Fruit fly (Drosophila melanogaster): Measurements from ENCODE around the gene Usp32.

The Usp32 gene

DNA sequence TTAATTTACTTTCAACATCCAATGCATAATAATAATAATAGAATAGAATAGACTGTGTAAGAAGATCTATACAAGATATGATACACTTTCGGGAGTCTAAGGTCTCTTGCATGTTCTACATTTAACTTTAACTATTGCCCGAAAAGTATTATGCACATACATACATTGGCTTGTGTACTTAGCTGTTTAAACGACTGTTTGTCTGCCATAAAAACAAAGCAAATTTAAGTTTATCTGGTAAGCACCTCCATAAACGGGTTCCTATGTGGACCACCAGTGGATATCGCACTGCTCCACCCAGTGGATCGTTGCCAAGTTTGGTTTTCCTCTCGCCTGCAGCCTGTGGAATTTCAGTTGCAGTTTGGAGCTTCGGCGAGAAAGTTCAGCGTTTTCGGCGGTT lies 24.0 kb upstream of the Usp32 start (continued):
- TF ChIP-seq CG1024 (GFP tag; IDR thresholded peaks at IDR 0.05) (no peak), zfh2 (GFP tag; optimal IDR thresholded peaks at IDR 0.05) (no peak), rib (GFP tag; IDR thresholded peaks at IDR 0.05) (no peak), CG15269 (tag; optimal IDR thresholded peaks at IDR 0.05) (peak; percentile 27), ATbp (GFP tag; optimal IDR thresholded peaks at IDR 0.05) (peak; percentile 85), HLH54F (GFP tag; optimal IDR thresholded peaks at IDR 0.05) (no peak), CG1647 (GFP tag; optimal IDR thresholded peaks at IDR 0.05) (no peak), CG14014 (GFP tag; IDR thresholded peaks at IDR 0.05) (no peak), CG11398 (GFP tag; optimal IDR thresholded peaks at IDR 0.05) (no peak), dmrt99B (tag; optimal IDR thresholded peaks at IDR 0.05) (peak; percentile 10), CG3726 (GFP tag; IDR thresholded peaks at IDR 0.05) (no peak), jumu (GFP tag; optimal IDR thresholded peaks at IDR 0.05) (no peak), CG10462 (GFP tag; optimal IDR thresholded peaks at IDR 0.05) (no peak), Side (GFP tag; optimal IDR thresholded peaks at IDR 0.05) (peak; percentile 3), CG10147 (GFP tag; optimal IDR thresholded peaks at IDR 0.05) (no peak), CG7357 (GFP tag; IDR thresholded peaks at IDR 0.05) (no peak), CG6654 (GFP tag; optimal IDR thresholded peaks at IDR 0.05) (no peak), crol (GFP tag; IDR thresholded peaks at IDR 0.05) (no peak), danr (GFP tag; IDR thresholded peaks at IDR 0.05) (no peak), CG12219 (GFP tag; optimal IDR thresholded peaks at IDR 0.05) (peak; percentile 8), scrt (GFP tag; optimal IDR thresholded peaks at IDR 0.05) (peak; percentile 25), CG6765 (GFP tag; optimal IDR thresholded peaks at IDR 0.05) (peak; percentile 7), hkb (optimal IDR thresholded peaks at IDR 0.05) (no peak), hkb (GFP tag; IDR thresholded peaks at IDR 0.05) (peak; percentile 55; the same call in 1 of the 2 replicates), HLH4C (GFP tag; IDR thresholded peaks at IDR 0.05; ENCODE audit: partially characterized antibody) (no peak), CG1832 (GFP tag; optimal IDR thresholded peaks at IDR 0.05) (no peak), Dip2 (GFP tag; IDR thresholded peaks at IDR 0.05) (no peak), CG14050 (GFP tag; IDR thresholded peaks at IDR 0.05) (no peak), ash1 (GFP tag; optimal IDR thresholded peaks at IDR 0.05) (no peak), Trl (optimal IDR thresholded peaks at IDR 0.05) (no peak), Trl (GFP tag; optimal IDR thresholded peaks at IDR 0.05) (peak; percentile 19), run (tag; optimal IDR thresholded peaks at IDR 0.05) (peak; percentile 25), CG31388 (GFP tag; optimal IDR thresholded peaks at IDR 0.05) (no peak), CG10267 (tag; optimal IDR thresholded peaks at IDR 0.05) (no peak), HmgZ (tag; optimal IDR thresholded peaks at IDR 0.05) (peak; percentile 8), sim (GFP tag; IDR thresholded peaks at IDR 0.05) (no peak), CG10366 (GFP tag; IDR thresholded peaks at IDR 0.05) (no peak), p53 (GFP tag; optimal IDR thresholded peaks at IDR 0.05) (no peak), Antp (GFP tag; optimal IDR thresholded peaks at IDR 0.05) (peak; percentile 10), inv (GFP tag; IDR thresholded peaks at IDR 0.05; ENCODE audit: partially characterized antibody) (no peak), Optix (GFP tag; IDR thresholded peaks at IDR 0.05) (no peak), YL-1 (GFP tag; optimal IDR thresholded peaks at IDR 0.05) (no peak), Hmr (GFP tag; optimal IDR thresholded peaks at IDR 0.05) (peak; percentile 77), CG6175 (GFP tag; IDR thresholded peaks at IDR 0.05) (no peak), chif (GFP tag; optimal IDR thresholded peaks at IDR 0.05) (no peak), unpg (GFP tag; optimal IDR thresholded peaks at IDR 0.05) (peak; percentile 52), Bgb (GFP tag; IDR thresholded peaks at IDR 0.05; ENCODE audit: partially characterized antibody) (no peak), Mrtf (GFP tag; IDR thresholded peaks at IDR 0.05) (no peak), zfh1 (GFP tag; IDR thresholded peaks at IDR 0.05) (no peak), tap (tag; optimal IDR thresholded peaks at IDR 0.05) (peak; percentile 25), sens (GFP tag) (no peak), CG5180 (GFP tag; optimal IDR thresholded peaks at IDR 0.05) (peak; percentile 24), salm (tag; optimal IDR thresholded peaks at IDR 0.05) (peak; percentile 55)

Data from whole organism, embryonic.